Worm (Caenorhabditis elegans) whole organism, L4 larva: ENCODE data around the gene nhr-154.

ENCODE experiments used
- F49E8.2 ChIP-seq: sonication (generic microtip); optimal IDR thresholded peaks from 2 replicates; lab custom pipeline; 2016; ENCODE audit warnings: missing compliant biosample characterization, mild to moderate bottlenecking, missing genetic modification characterization, borderline replicate concordance
- dve-1 ChIP-seq: sonication (generic microtip); optimal IDR thresholded peaks from 2 replicates; lab custom pipeline; 2017; ENCODE audit warnings: antibody characterized with exemption, mild to moderate bottlenecking, missing genetic modification characterization, missing compliant biosample characterization; ENCODE audit not compliant: insufficient read depth
- hlh-11 ChIP-seq: fragments of 200-800 bp; sonication (Bioruptor generic); optimal IDR thresholded peaks from 2 replicates; lab custom pipeline; 2018; ENCODE audit warnings: mild to moderate bottlenecking, missing genetic modification characterization, missing compliant biosample characterization
- nhr-102 ChIP-seq: sonication (generic microtip); optimal IDR thresholded peaks from 2 replicates; lab custom pipeline; 2016; ENCODE audit warnings: mild to moderate bottlenecking, missing genetic modification characterization, moderate library complexity, missing compliant biosample characterization
- php-3 ChIP-seq: fragments of 200-800 bp; sonication (Bioruptor generic); IDR thresholded peaks from 2 replicates; pipeline ENCODE4 v1.3.6; 2022; ENCODE audit warnings: missing genetic modification reagents, missing genetic modification characterization, missing compliant biosample characterization
- saeg-2 ChIP-seq: fragments of 200-800 bp; sonication (Bioruptor generic); IDR thresholded peaks from 2 replicates; pipeline ENCODE4 v1.3.6; 2022; ENCODE audit warnings: missing genetic modification reagents, missing genetic modification characterization, missing compliant biosample characterization
- tag-97 ChIP-seq: fragments of 200-800 bp; sonication (Bioruptor generic); IDR thresholded peaks from 2 replicates; pipeline ENCODE4 v1.3.6; 2022; ENCODE audit warnings: missing genetic modification characterization, missing compliant biosample characterization
- unc-130 ChIP-seq: sonication (generic microtip); optimal IDR thresholded peaks from 2 replicates; lab custom pipeline; 2016; ENCODE audit warnings: missing genetic modification reagents, missing genetic modification characterization, missing compliant biosample characterization
- zag-1 ChIP-seq: fragments of 150-350 bp; optimal IDR thresholded peaks from 2 replicates; lab custom pipeline; 2014; ENCODE audit warnings: missing biosample characterization, missing genetic modification characterization

DNA sequence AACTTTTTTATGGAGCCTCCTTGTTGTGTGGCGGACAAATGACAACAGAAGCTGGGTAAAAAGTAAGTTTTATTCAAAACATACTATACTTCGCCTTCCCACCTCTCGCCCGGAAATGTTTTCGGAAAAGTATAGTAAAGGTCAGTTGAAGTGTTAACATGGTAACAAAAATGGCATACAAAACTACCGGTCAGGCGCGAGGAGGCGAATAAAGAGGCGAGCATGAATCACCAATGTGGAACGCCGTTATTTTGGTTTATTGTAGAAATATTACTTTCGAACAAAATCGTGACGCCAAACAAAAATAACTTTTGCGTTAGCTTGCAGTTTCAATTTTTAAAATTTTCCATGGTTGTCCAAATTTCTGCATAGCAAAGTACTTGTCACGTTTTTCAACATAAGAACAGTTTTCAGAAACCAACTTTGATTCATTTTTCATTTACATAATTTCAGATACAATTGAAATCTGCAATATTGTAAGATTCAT, 16.5 kb downstream of the nhr-154 start, which contains the start of gene C13C4.8:
- TF ChIP-seq hlh-11 (no peak), saeg-2 (GFP tag; lab: Robert Waterston, UW) (no peak), php-3 (no peak), unc-130 (GFP tag; lab: Kevin White, UChicago) (no peak), zag-1 (tag; lab: Kevin White, UChicago) (no peak), F49E8.2 (tag; lab: Kevin White, UChicago) (no peak), tag-97 (GFP tag; lab: Robert Waterston, UW) (no peak), nhr-102 (tag; lab: Kevin White, UChicago) (no peak), dve-1 (tag; lab: Kevin White, UChicago) (no peak)
